Worm (Caenorhabditis elegans) whole organism, young adult: ENCODE data around the gene H34I24.1.

Experiments used
- D2030.7 ChIP-seq: fragments of 200-800 bp; sonication (Bioruptor generic); IDR thresholded peaks from 2 replicates; pipeline ENCODE4 v1.3.6; 2022; ENCODE audit warnings: missing genetic modification reagents, missing genetic modification characterization, missing compliant biosample characterization
- aptf-2 ChIP-seq: fragments of 200-800 bp; sonication (Bioruptor generic); conservative IDR thresholded peaks from 2 replicates; pipeline ENCODE4 v1.3.6; 2022; ENCODE audit warnings: missing genetic modification reagents, missing genetic modification characterization, missing compliant biosample characterization
- nfya-1 ChIP-seq: sonication (generic microtip); optimal IDR thresholded peaks from 2 replicates; lab custom pipeline; 2017; ENCODE audit warnings: antibody characterized with exemption, missing compliant biosample characterization, missing genetic modification characterization, borderline replicate concordance; ENCODE audit not compliant: insufficient read depth
- unc-62 ChIP-seq: fragments of 150-350 bp; optimal IDR thresholded peaks from 2 replicates; lab custom pipeline; 2014; ENCODE audit warnings: missing biosample characterization, missing genetic modification reagents, missing genetic modification characterization
- zfh-2 ChIP-seq: fragments of 200-800 bp; sonication (Bioruptor generic); conservative IDR thresholded peaks from 2 replicates; pipeline ENCODE4 v1.3.6; 2022; ENCODE audit warnings: missing genetic modification reagents, missing genetic modification characterization, missing compliant biosample characterization

ce11 chrIII:2881117-2881516, 34.3 kb downstream of the H34I24.1 start:
- TF ChIP-seq D2030.7 (GFP tag; lab: Robert Waterston, UW), result no peak
- no peak for TF ChIP-seq aptf-2
- no peak for TF ChIP-seq zfh-2 (GFP tag; lab: Robert Waterston, UW)
- no peak for TF ChIP-seq nfya-1 (tag; lab: Kevin White, UChicago)
- TF ChIP-seq unc-62 (GFP tag; lab: Kevin White, UChicago), result no peak
